Worm (Caenorhabditis elegans) whole organism, late embryonic: ENCODE results near the gene R07E5.4.

Experiments
- C38D4.7 ChIP-seq: fragments of 200-800 bp; sonication (Bioruptor generic); optimal IDR thresholded peaks from 2 replicates; lab custom pipeline; 2018; ENCODE audit warnings: mild to moderate bottlenecking, missing genetic modification characterization, moderate library complexity, missing compliant biosample characterization
- ama-1 ChIP-seq: fragments of 150-350 bp; optimal IDR thresholded peaks from 2 replicates; lab custom pipeline; 2014
- ceh-31 ChIP-seq: sonication (generic microtip); optimal IDR thresholded peaks from 2 replicates; lab custom pipeline; 2016; ENCODE audit warnings: missing genetic modification characterization, missing compliant biosample characterization
- dve-1 ChIP-seq: sonication (generic microtip); optimal IDR thresholded peaks from 2 replicates; lab custom pipeline; 2017; ENCODE audit warnings: antibody characterized with exemption, mild to moderate bottlenecking, missing genetic modification characterization, missing compliant biosample characterization
- ets-4 ChIP-seq: sonication (generic microtip); optimal IDR thresholded peaks from 2 replicates; lab custom pipeline; 2016; ENCODE audit warnings: missing genetic modification characterization, missing compliant biosample characterization
- fkh-10 ChIP-seq: fragments of 150-350 bp; optimal IDR thresholded peaks from 2 replicates; lab custom pipeline; 2014; ENCODE audit warnings: missing biosample characterization, missing genetic modification reagents, missing genetic modification characterization
- madf-2 ChIP-seq: sonication (generic microtip); optimal IDR thresholded peaks from 2 replicates; lab custom pipeline; 2017; ENCODE audit warnings: missing genetic modification characterization, missing compliant biosample characterization
- nhr-11 ChIP-seq: fragments of 150-350 bp; optimal IDR thresholded peaks from 2 replicates; lab custom pipeline; 2014; ENCODE audit warnings: missing biosample characterization, missing genetic modification characterization
- nhr-232 ChIP-seq: sonication (generic microtip); optimal IDR thresholded peaks from 2 replicates; lab custom pipeline; 2016; ENCODE audit warnings: missing genetic modification characterization, missing compliant biosample characterization
- odd-2 ChIP-seq: sonication (generic microtip); optimal IDR thresholded peaks from 2 replicates; lab custom pipeline; 2017; ENCODE audit warnings: antibody characterized with exemption, mild to moderate bottlenecking, missing genetic modification characterization, missing compliant biosample characterization
- pag-3 ChIP-seq: sonication (generic microtip); optimal IDR thresholded peaks from 2 replicates; lab custom pipeline; 2016; ENCODE audit warnings: missing compliant biosample characterization, missing genetic modification characterization, borderline replicate concordance
- pax-1 ChIP-seq: fragments of 150-350 bp; optimal IDR thresholded peaks from 2 replicates; lab custom pipeline; 2014; ENCODE audit warnings: missing biosample characterization, missing genetic modification characterization
- ref-2 ChIP-seq: sonication (generic microtip); optimal IDR thresholded peaks from 2 replicates; lab custom pipeline; 2016; ENCODE audit warnings: missing genetic modification characterization, missing compliant biosample characterization
- unc-86 ChIP-seq: sonication (generic microtip); optimal IDR thresholded peaks from 2 replicates; lab custom pipeline; 2016; ENCODE audit warnings: missing genetic modification characterization, missing compliant biosample characterization

DNA sequence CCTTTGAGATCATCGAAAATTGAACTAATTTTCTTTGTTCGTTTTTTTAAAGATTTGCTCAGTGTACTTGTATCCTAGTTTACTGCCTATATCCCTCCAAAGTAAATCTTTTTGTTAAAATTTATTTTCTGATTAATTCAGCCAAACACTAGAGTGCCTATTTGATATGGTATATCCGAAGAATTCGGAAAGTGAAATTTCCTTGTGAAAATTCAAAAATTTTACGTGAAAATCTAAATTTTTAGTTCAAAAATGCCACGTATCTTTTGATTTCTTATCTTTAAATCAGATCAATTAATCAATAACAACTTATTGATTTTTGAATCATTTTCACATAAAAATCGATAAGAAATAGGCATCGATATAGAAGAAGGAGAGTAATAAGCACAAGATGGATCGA is 3.9 kb downstream of the R07E5.4 start, which contains the start of gene R07E5.6:
- TF ChIP-seq C38D4.7 (GFP tag; lab: Kevin White, UChicago) (no peak), ama-1 (no peak), ets-4 (no peak), pax-1 (tag; lab: Kevin White, UChicago) (no peak), madf-2 (tag; lab: Kevin White, UChicago) (no peak), pag-3 (tag; lab: Kevin White, UChicago) (no peak), nhr-11 (tag; lab: Kevin White, UChicago) (no peak), unc-86 (tag; lab: Kevin White, UChicago) (no peak), fkh-10 (GFP tag; lab: Kevin White, UChicago) (no peak), nhr-232 (tag; lab: Kevin White, UChicago) (no peak), odd-2 (tag; lab: Kevin White, UChicago) (no peak), ceh-31 (no peak), ref-2 (no peak), dve-1 (no peak)
